Fruit fly (Drosophila melanogaster): ENCODE results near the gene beta-Spec.
A peak's percentile ranks its signal among the peaks of the same experiment; 100 is the strongest.

The beta-Spec gene

DNA sequence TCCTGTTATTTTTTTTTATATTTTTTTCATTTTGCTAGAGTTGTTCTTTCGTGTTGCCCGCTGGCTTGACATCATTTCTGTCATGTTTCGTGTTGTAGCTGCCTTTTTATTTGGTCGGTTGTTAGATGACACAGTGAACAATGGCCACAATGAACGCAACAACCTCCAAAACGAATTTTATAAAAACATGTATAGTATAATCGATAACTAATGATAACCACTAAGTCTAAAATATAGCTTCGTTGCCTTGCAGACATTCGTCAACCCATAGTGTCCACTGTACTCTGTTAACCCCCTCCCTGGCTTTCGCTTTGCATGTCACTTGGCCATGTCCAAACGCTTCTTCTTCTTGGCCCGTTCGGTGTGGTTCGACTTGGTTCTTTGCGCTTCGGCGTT is 56.6 kb downstream of the beta-Spec start (continued):
- no peak for TF ChIP-seq CG17568 (GFP tag; optimal IDR thresholded peaks at IDR 0.05)
- TF ChIP-seq CG6791 (GFP tag; IDR thresholded peaks at IDR 0.05; ENCODE audit: partially characterized antibody) = no peak
- TF ChIP-seq CG2116 (GFP tag; optimal IDR thresholded peaks at IDR 0.05) = no peak
- peak; percentile 47 for TF ChIP-seq Abd-B (GFP tag; optimal IDR thresholded peaks at IDR 0.05)
- TF ChIP-seq CG7987 (GFP tag; optimal IDR thresholded peaks at IDR 0.05) = no peak
- TF ChIP-seq sqz (GFP tag; optimal IDR thresholded peaks at IDR 0.05) = peak; percentile 6
- peak; percentile 43 for TF ChIP-seq Usf (GFP tag; optimal IDR thresholded peaks at IDR 0.05)
- TF ChIP-seq CG9876 (GFP tag; optimal IDR thresholded peaks at IDR 0.05) = peak; percentile 58
- peak; percentile 52 for TF ChIP-seq ATbp (GFP tag; optimal IDR thresholded peaks at IDR 0.05)
- TF ChIP-seq PHDP (tag; optimal IDR thresholded peaks at IDR 0.05) = peak; percentile 57
- TF ChIP-seq CG8359 (GFP tag; optimal IDR thresholded peaks at IDR 0.05; ENCODE audit: borderline replicate concordance) = no peak
- TF ChIP-seq GATAe (GFP tag; conservative IDR thresholded peaks at IDR 0.05) = no peak
- TF ChIP-seq CG10209 (GFP tag; optimal IDR thresholded peaks at IDR 0.05) = peak; percentile 47
- no peak for TF ChIP-seq CG15073 (GFP tag; optimal IDR thresholded peaks at IDR 0.05)
- peak; percentile 76 for TF ChIP-seq Dip3 (GFP tag; optimal IDR thresholded peaks at IDR 0.05)
- TF ChIP-seq gem (tag; optimal IDR thresholded peaks at IDR 0.05) = peak; percentile 59
- TF ChIP-seq gce (GFP tag; IDR thresholded peaks at IDR 0.05) = peak; percentile 88
- peak; percentile 61 for TF ChIP-seq stc (GFP tag; IDR thresholded peaks at IDR 0.05)
- peak; percentile 65 for TF ChIP-seq wor (GFP tag; IDR thresholded peaks at IDR 0.05)
- no peak for TF ChIP-seq zen (tag; optimal IDR thresholded peaks at IDR 0.05)
- TF ChIP-seq aop (GFP tag; IDR thresholded peaks at IDR 0.05) = peak; percentile 54
- TF ChIP-seq CG1024 (GFP tag; IDR thresholded peaks at IDR 0.05) = peak; percentile 73
- peak; percentile 39 for TF ChIP-seq Camta (GFP tag; optimal IDR thresholded peaks at IDR 0.05)
- peak; percentile 59 for TF ChIP-seq Fer1 (GFP tag; optimal IDR thresholded peaks at IDR 0.05)
- TF ChIP-seq Doc2 (GFP tag; IDR thresholded peaks at IDR 0.05) = no peak
- TF ChIP-seq toy (GFP tag; IDR thresholded peaks at IDR 0.05) = peak; percentile 57; the same call in 1 of the 2 replicates
- peak; percentile 54 for TF ChIP-seq gsb-n (tag; optimal IDR thresholded peaks at IDR 0.05)
- TF ChIP-seq CG16813 (GFP tag; IDR thresholded peaks at IDR 0.05; ENCODE audit: partially characterized antibody) = no peak
- TF ChIP-seq CG12299 (tag; optimal IDR thresholded peaks at IDR 0.05) = peak; percentile 17
- TF ChIP-seq CG7786 (GFP tag; optimal IDR thresholded peaks at IDR 0.05) = peak; percentile 81
- TF ChIP-seq CG9817 (tag; optimal IDR thresholded peaks at IDR 0.05) = peak; percentile 74
- TF ChIP-seq Oli (tag; optimal IDR thresholded peaks at IDR 0.05) = peak; percentile 47
- peak; percentile 70 for TF ChIP-seq btn (GFP tag; optimal IDR thresholded peaks at IDR 0.05)
- TF ChIP-seq Lim3 (GFP tag; IDR thresholded peaks at IDR 0.05) = 0 out of 2 replicates have a peak, but pooled peaks have one; percentile 16
- peak; percentile 67 for TF ChIP-seq dmrt99B (tag; optimal IDR thresholded peaks at IDR 0.05)
- peak; percentile 59 for TF ChIP-seq chn (GFP tag; optimal IDR thresholded peaks at IDR 0.05)
- TF ChIP-seq ato (GFP tag; IDR thresholded peaks at IDR 0.05; ENCODE audit: partially characterized antibody) = no peak
- peak; percentile 63; the same call in 2 of the 3 replicates for TF ChIP-seq jigr1 (GFP tag; IDR thresholded peaks at IDR 0.05)
- TF ChIP-seq CG2120 (GFP tag; optimal IDR thresholded peaks at IDR 0.05) = peak; percentile 69
- peak; percentile 43 for TF ChIP-seq nmo (GFP tag; optimal IDR thresholded peaks at IDR 0.05)
- TF ChIP-seq CG17328 (GFP tag; IDR thresholded peaks at IDR 0.05) = peak; percentile 79
- TF ChIP-seq CG5180 (GFP tag; optimal IDR thresholded peaks at IDR 0.05) = no peak
- peak; percentile 8 for TF ChIP-seq emc (GFP tag; optimal IDR thresholded peaks at IDR 0.05)
- TF ChIP-seq Fer2 (tag; optimal IDR thresholded peaks at IDR 0.05) = peak; percentile 40
- peak; percentile 30 for TF ChIP-seq Atf3 (GFP tag; optimal IDR thresholded peaks at IDR 0.05)
- peak; percentile 52 for TF ChIP-seq CG1233 (GFP tag; optimal IDR thresholded peaks at IDR 0.05)
- peak; percentile 47 for TF ChIP-seq crol (GFP tag; IDR thresholded peaks at IDR 0.05)
- no peak for TF ChIP-seq Dfd (GFP tag; optimal IDR thresholded peaks at IDR 0.05)
- peak; percentile 47 for TF ChIP-seq CG13894 (tag; optimal IDR thresholded peaks at IDR 0.05)
- no peak for TF ChIP-seq trh (GFP tag; optimal IDR thresholded peaks at IDR 0.05)
- TF ChIP-seq shn (GFP tag; optimal IDR thresholded peaks at IDR 0.05) = peak; percentile 56
